Fruit fly (Drosophila melanogaster): ENCODE results near the gene Or30a.
A peak's percentile ranks its signal among the peaks of the same experiment; 100 is the strongest.

The Or30a gene

DNA sequence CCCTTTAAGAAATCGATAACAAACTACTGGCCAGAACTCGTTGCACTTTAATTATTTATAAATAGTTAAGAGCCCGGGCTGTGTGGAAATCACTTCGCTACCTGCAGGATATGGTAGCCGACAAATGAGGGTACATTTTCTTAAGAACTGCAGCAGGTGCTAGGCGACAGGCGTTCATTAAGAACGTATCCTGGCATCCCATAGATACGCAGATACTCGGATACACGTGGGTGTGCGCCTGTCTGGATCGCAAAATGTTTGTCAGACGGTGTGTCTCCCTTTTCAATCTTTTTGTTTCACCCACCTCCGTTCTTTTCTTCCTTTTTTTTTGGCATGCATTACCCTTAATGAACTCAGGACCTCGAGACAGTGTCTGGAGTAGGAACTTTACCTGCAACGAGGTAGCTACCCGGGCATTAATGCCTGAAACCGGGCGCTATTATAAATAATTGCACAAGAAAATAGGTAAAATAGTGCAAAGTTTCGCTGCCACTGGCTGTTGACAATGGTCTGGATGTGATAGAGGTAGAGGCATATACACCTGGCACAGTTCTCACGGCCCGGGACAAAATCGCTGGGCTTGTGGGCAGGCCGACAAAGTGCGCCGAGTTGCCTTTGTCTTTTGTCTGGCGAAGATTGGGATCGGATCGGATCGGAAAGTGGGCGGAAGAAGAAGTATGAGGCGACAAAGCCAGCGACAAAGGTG lies 34.8 kb downstream of the Or30a start:
- no peak for TF ChIP-seq Pif1B (GFP tag; optimal IDR thresholded peaks at IDR 0.05)
- TF ChIP-seq CG14655 (GFP tag; optimal IDR thresholded peaks at IDR 0.05), result no peak
- TF ChIP-seq gl (tag; optimal IDR thresholded peaks at IDR 0.05), result no peak
- TF ChIP-seq CG10348 (GFP tag; IDR thresholded peaks at IDR 0.05), result no peak
- no peak for TF ChIP-seq CG8301 (tag; optimal IDR thresholded peaks at IDR 0.05)
- no peak for TF ChIP-seq CG13204 (GFP tag; optimal IDR thresholded peaks at IDR 0.05)
- TF ChIP-seq Pif1A (GFP tag; optimal IDR thresholded peaks at IDR 0.05), result no peak
- TF ChIP-seq CG32121 (GFP tag; IDR thresholded peaks at IDR 0.05), result no peak

DNA sequence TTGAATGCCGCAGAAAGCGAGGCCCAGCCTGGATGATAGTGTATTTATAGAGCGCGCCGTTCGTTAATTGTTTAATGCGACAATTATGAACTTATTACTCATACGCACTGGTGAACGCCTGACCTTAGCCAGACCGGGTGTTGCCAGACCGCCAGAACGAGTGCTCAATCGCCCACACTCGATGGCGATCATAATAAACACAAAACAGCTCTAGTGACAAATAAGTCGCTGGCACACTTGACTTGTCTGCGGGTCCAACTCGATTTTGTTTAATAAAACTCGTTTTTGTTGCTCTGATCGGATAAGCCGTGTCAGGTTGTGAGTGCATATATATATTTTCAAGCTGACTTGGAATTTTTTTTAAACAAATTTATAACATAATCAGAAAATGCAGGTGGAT lies 36.5 kb downstream of the Or30a start:
- TF ChIP-seq fd96Ca (GFP tag; IDR thresholded peaks at IDR 0.05), result no peak
- no peak for TF ChIP-seq CG8159 (tag; optimal IDR thresholded peaks at IDR 0.05)
- no peak for TF ChIP-seq CG14655 (GFP tag; optimal IDR thresholded peaks at IDR 0.05)
- TF ChIP-seq EcR (GFP tag; optimal IDR thresholded peaks at IDR 0.05), result peak; percentile 50
- no peak for TF ChIP-seq D1 (tag; optimal IDR thresholded peaks at IDR 0.05)
- no peak for TF ChIP-seq CG34367 (tag; optimal IDR thresholded peaks at IDR 0.05)
- TF ChIP-seq CG4496 (GFP tag; IDR thresholded peaks at IDR 0.05), result 0 out of 3 replicates have a peak, but pooled peaks have one; percentile 3
- TF ChIP-seq Pif1B (GFP tag; optimal IDR thresholded peaks at IDR 0.05), result no peak
- TF ChIP-seq rn (GFP tag; IDR thresholded peaks at IDR 0.05), result no peak

- TF ChIP-seq CG14655 (GFP tag; optimal IDR thresholded peaks at IDR 0.05) (peak; percentile 51), CG17806 (tag; optimal IDR thresholded peaks at IDR 0.05) (peak; percentile 44), CG8301 (tag; optimal IDR thresholded peaks at IDR 0.05) (peak; percentile 40), CG8159 (tag; optimal IDR thresholded peaks at IDR 0.05) (peak; percentile 35), Ets98B (GFP tag; IDR thresholded peaks at IDR 0.05) (peak; percentile 34; the same call in 1 of the 2 replicates), CG34367 (tag; optimal IDR thresholded peaks at IDR 0.05) (no peak), CG13204 (GFP tag; optimal IDR thresholded peaks at IDR 0.05) (no peak), CG32121 (GFP tag; IDR thresholded peaks at IDR 0.05) (0 out of 2 replicates have a peak, but pooled peaks have one; percentile 47), rn (GFP tag; IDR thresholded peaks at IDR 0.05) (no peak), Pif1A (GFP tag; optimal IDR thresholded peaks at IDR 0.05) (no peak), gl (tag; optimal IDR thresholded peaks at IDR 0.05) (no peak), D1 (tag; optimal IDR thresholded peaks at IDR 0.05) (no peak), CG9948 (tag; optimal IDR thresholded peaks at IDR 0.05) (peak; percentile 41), Pif1B (GFP tag; optimal IDR thresholded peaks at IDR 0.05) (peak; percentile 28), CG10348 (GFP tag; IDR thresholded peaks at IDR 0.05) (no peak), EcR (GFP tag; optimal IDR thresholded peaks at IDR 0.05) (no peak), fd96Ca (GFP tag; IDR thresholded peaks at IDR 0.05) (no peak), CG4496 (GFP tag; IDR thresholded peaks at IDR 0.05) (peak; percentile 56; the same call in 2 of the 3 replicates)
Observed at dm6 chr2L:9149426-9149825, 37.8 kb downstream of the Or30a start.

DNA sequence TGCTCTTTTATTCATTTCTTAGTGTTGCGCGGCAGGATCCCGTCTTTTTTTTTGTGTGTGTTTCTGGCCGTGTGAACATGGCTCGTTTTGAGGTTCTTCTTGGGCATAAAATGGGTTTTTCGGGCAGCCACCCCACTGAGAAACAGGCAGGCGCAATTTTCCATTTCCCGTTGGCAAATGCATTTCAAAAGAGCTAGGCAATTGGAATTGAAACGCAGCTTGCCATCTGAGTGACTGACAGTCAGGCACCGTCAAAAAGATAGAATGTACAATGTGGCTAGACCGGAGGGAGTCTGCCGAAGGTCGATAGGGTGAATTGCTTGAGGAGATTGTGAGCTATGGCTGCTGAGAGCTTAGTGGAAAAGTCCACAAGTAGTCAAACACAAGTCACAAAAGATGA lies 38.5 kb downstream of the Or30a start:
- TF ChIP-seq CG4496 (GFP tag; IDR thresholded peaks at IDR 0.05) (no peak), CG9948 (tag; optimal IDR thresholded peaks at IDR 0.05) (no peak), CG32121 (GFP tag; IDR thresholded peaks at IDR 0.05) (no peak), CG17806 (tag; optimal IDR thresholded peaks at IDR 0.05) (no peak), CG12605 (GFP tag; IDR thresholded peaks at IDR 0.05) (no peak)

- TF ChIP-seq CG4496 (GFP tag; IDR thresholded peaks at IDR 0.05) (0 out of 3 replicates have a peak, but pooled peaks have one; percentile 7), CG8301 (tag; optimal IDR thresholded peaks at IDR 0.05) (no peak)
Observed at dm6 chr2L:9150805-9151204, 39.2 kb downstream of the Or30a start.

dm6 chr2L:9157770-9158169 lies 46.2 kb downstream of the Or30a start:
- TF ChIP-seq Ets98B (GFP tag; IDR thresholded peaks at IDR 0.05) (0 out of 2 replicates have a peak, but pooled peaks have one; percentile 18), CG17806 (tag; optimal IDR thresholded peaks at IDR 0.05) (no peak), CG32121 (GFP tag; IDR thresholded peaks at IDR 0.05) (peak; percentile 29; the same call in 1 of the 2 replicates), Pif1B (GFP tag; optimal IDR thresholded peaks at IDR 0.05) (no peak), CG8159 (tag; optimal IDR thresholded peaks at IDR 0.05) (no peak)

DNA sequence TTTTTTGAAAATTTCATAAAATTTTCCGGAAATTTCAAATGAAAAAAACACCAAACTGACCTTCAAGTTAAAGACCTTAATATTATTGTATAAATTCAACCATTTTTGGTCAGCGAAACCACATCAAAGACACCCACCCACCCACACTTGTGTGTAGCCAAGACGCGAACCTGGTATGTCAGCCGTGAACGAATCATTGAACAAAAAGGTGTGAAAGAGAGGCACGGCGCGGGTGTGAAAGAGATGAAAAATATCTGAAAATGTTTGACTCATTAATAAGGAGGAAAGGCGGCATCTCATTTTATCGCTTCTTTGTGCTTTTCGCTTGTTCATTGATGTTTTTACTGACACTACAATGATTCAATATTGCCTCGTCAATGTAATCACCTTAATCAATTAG lies 46.7 kb downstream of the Or30a start:
- TF ChIP-seq Ets98B (GFP tag; IDR thresholded peaks at IDR 0.05) (no peak), CG34367 (tag; optimal IDR thresholded peaks at IDR 0.05) (no peak), D1 (tag; optimal IDR thresholded peaks at IDR 0.05) (peak; percentile 24), CG17806 (tag; optimal IDR thresholded peaks at IDR 0.05) (no peak)

DNA sequence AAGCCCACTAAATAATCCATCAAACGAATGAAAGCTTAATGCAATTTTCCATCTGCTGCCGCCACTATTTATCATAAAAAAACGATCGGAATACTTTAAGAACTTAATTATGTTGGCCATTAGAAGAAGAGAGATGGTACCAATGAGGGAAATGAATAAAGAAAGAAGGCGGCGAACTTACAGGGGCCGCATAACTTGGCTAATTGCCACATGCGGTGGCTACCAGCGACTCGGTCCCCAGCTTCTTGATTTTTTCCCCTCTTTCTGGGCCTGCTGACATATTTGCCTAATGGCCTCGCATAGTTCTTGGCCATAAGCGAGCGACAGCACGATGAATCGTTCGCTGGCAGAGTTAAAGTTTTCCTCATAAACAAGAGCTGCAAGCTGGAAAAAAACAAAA lies 48.5 kb downstream of the Or30a start:
- TF ChIP-seq CG8301 (tag; optimal IDR thresholded peaks at IDR 0.05), result no peak
- TF ChIP-seq CG32121 (GFP tag; IDR thresholded peaks at IDR 0.05), result 0 out of 2 replicates have a peak, but pooled peaks have one; percentile 11
